Worm (Caenorhabditis elegans) whole organism, L4 larva: ENCODE data around the gene F09F9.5.

ENCODE experiments used
- F10B5.3 ChIP-seq: sonication (generic microtip); optimal IDR thresholded peaks from 2 replicates; lab custom pipeline; 2016; ENCODE audit warnings: mild to moderate bottlenecking, missing genetic modification characterization, missing compliant biosample characterization
- F26F4.8 ChIP-seq: fragments of 200-800 bp; sonication (Bioruptor generic); conservative IDR thresholded peaks from 2 replicates; pipeline ENCODE4 v1.3.6; 2022; ENCODE audit warnings: missing genetic modification characterization, missing compliant biosample characterization
- F37D6.2 ChIP-seq: sonication (generic microtip); optimal IDR thresholded peaks from 2 replicates; lab custom pipeline; 2016; ENCODE audit warnings: mild to moderate bottlenecking, missing genetic modification characterization, missing compliant biosample characterization
- T26A8.4 ChIP-seq: fragments of 200-800 bp; sonication (Bioruptor generic); IDR thresholded peaks from 2 replicates; pipeline ENCODE4 v1.3.6; 2022; ENCODE audit warnings: missing genetic modification characterization, missing compliant biosample characterization
- ZK337.2 ChIP-seq: fragments of 200-800 bp; sonication (Bioruptor generic); IDR thresholded peaks from 2 replicates; pipeline ENCODE4 v1.3.6; 2022; ENCODE audit warnings: missing genetic modification reagents, missing genetic modification characterization, missing compliant biosample characterization
- aha-1 ChIP-seq: fragments of 150-350 bp; peaks from one replicate; lab custom pipeline; 2014; ENCODE audit warnings: missing biosample characterization, missing genetic modification characterization
- aly-2 ChIP-seq: sonication (generic microtip); optimal IDR thresholded peaks from 2 replicates; lab custom pipeline; 2018; ENCODE audit warnings: missing biosample characterization, missing genetic modification characterization
- ceh-28 ChIP-seq: fragments of 150-350 bp; optimal IDR thresholded peaks from 2 replicates; lab custom pipeline; 2014; ENCODE audit warnings: missing biosample characterization, missing genetic modification reagents, missing genetic modification characterization
- ceh-62 ChIP-seq: sonication (generic microtip); optimal IDR thresholded peaks from 2 replicates; lab custom pipeline; 2017; ENCODE audit warnings: missing biosample characterization, missing genetic modification characterization
- cey-2 ChIP-seq: sonication (generic microtip); optimal IDR thresholded peaks from 3 replicates; lab custom pipeline; 2017; ENCODE audit warnings: missing genetic modification characterization, mild to moderate bottlenecking, missing compliant biosample characterization, antibody characterized with exemption, borderline replicate concordance; ENCODE audit not compliant: insufficient read depth
- ctbp-1 ChIP-seq: fragments of 200-800 bp; sonication (Bioruptor generic); IDR thresholded peaks from 2 replicates; pipeline ENCODE4 v1.3.6; 2022; ENCODE audit warnings: missing genetic modification reagents, missing genetic modification characterization, missing compliant biosample characterization
- daf-16 ChIP-seq, 3 experiments: sonication (generic microtip); optimal IDR thresholded peaks; 2 replicates each; lab custom pipeline; 2016 to 2017; ENCODE audit warnings: missing genetic modification characterization in 3 of 3, missing genetic modification reagents in 3 of 3, mild to moderate bottlenecking in 2 of 3, missing compliant biosample characterization in 2 of 3, missing biosample characterization in 1 of 3, moderate library complexity in 1 of 3
- daf-8 ChIP-seq: fragments of 200-800 bp; sonication (Bioruptor generic); IDR thresholded peaks from 2 replicates; pipeline ENCODE4 v1.3.6; 2022; ENCODE audit warnings: missing genetic modification characterization, missing compliant biosample characterization
- egl-27 ChIP-seq: sonication (generic microtip); optimal IDR thresholded peaks from 3 replicates; lab custom pipeline; 2017; ENCODE audit warnings: missing biosample characterization, missing genetic modification reagents, missing genetic modification characterization
- egl-43 ChIP-seq: fragments of 200-800 bp; sonication (Bioruptor generic); IDR thresholded peaks from 2 replicates; pipeline ENCODE4 v1.3.6; 2022; ENCODE audit warnings: missing genetic modification reagents, missing genetic modification characterization, missing compliant biosample characterization
- hif-1 ChIP-seq, 2 experiments: sonication (generic microtip); optimal IDR thresholded peaks; 2 replicates each; lab custom pipeline; 2016 to 2017; ENCODE audit warnings: missing compliant biosample characterization in 2 of 2, missing genetic modification characterization in 2 of 2, missing genetic modification reagents in 2 of 2, missing genotype in 2 of 2, mild to moderate bottlenecking in 1 of 2
- hlh-11 ChIP-seq: fragments of 200-800 bp; sonication (Bioruptor generic); optimal IDR thresholded peaks from 2 replicates; lab custom pipeline; 2018; ENCODE audit warnings: mild to moderate bottlenecking, missing genetic modification characterization, missing compliant biosample characterization
- lim-7 ChIP-seq: fragments of 200-800 bp; sonication (Bioruptor generic); IDR thresholded peaks from 2 replicates; pipeline ENCODE4 v1.3.6; 2022; ENCODE audit warnings: missing genetic modification characterization, missing compliant biosample characterization
- lin-13 ChIP-seq: fragments of 150-350 bp; optimal IDR thresholded peaks from 2 replicates; lab custom pipeline; 2014; ENCODE audit warnings: missing biosample characterization, missing genetic modification reagents, missing genetic modification characterization
- lin-15B ChIP-seq: fragments of 150-350 bp; sonication (generic microtip); optimal IDR thresholded peaks from 3 replicates; lab custom pipeline; 2014; ENCODE audit warnings: missing biosample characterization, missing genetic modification characterization
- lin-29 ChIP-seq: fragments of 200-800 bp; sonication (Bioruptor generic); IDR thresholded peaks from 2 replicates; pipeline ENCODE4 v1.3.6; 2022; ENCODE audit warnings: missing genetic modification reagents, missing genetic modification characterization, missing compliant biosample characterization
- lsy-2 ChIP-seq, 2 experiments: fragments of 150-350 bp in 1 of 2; sonication (generic microtip) in 1 of 2; optimal IDR thresholded peaks; 2 replicates each; lab custom pipeline; 2014 to 2017; ENCODE audit warnings: missing biosample characterization in 2 of 2, missing genetic modification characterization in 2 of 2
- mdt-29 ChIP-seq: fragments of 200-800 bp; sonication (Bioruptor generic); IDR thresholded peaks from 2 replicates; pipeline ENCODE4 v1.3.6; 2022; ENCODE audit warnings: missing genetic modification reagents, missing genetic modification characterization, missing compliant biosample characterization
- mep-1 ChIP-seq: fragments of 150-350 bp; sonication (generic microtip); optimal IDR thresholded peaks from 3 replicates; lab custom pipeline; 2014; ENCODE audit warnings: missing biosample characterization, missing genetic modification characterization
- mxl-3 ChIP-seq: fragments of 200-800 bp; sonication (Bioruptor generic); optimal IDR thresholded peaks from 2 replicates; lab custom pipeline; 2018; ENCODE audit warnings: mild to moderate bottlenecking, missing genetic modification characterization, missing compliant biosample characterization
- nhr-10 ChIP-seq: fragments of 150-350 bp; optimal IDR thresholded peaks from 2 replicates; lab custom pipeline; 2014; ENCODE audit warnings: missing biosample characterization, missing genetic modification characterization
- nhr-11 ChIP-seq: fragments of 150-350 bp; optimal IDR thresholded peaks from 2 replicates; lab custom pipeline; 2014; ENCODE audit warnings: missing biosample characterization, missing genetic modification characterization
- nhr-28 ChIP-seq: fragments of 150-350 bp; optimal IDR thresholded peaks from 2 replicates; lab custom pipeline; 2014; ENCODE audit warnings: missing biosample characterization, missing genetic modification characterization
- nhr-41 ChIP-seq: fragments of 200-800 bp; sonication (Bioruptor generic); IDR thresholded peaks from 2 replicates; pipeline ENCODE4 v1.3.6; 2022; ENCODE audit warnings: missing genetic modification reagents, missing genetic modification characterization, missing compliant biosample characterization
- nhr-48 ChIP-seq: sonication (generic microtip); optimal IDR thresholded peaks from 2 replicates; lab custom pipeline; 2016; ENCODE audit warnings: mild to moderate bottlenecking, missing genetic modification characterization, missing compliant biosample characterization
- nhr-76 ChIP-seq: fragments of 150-350 bp; optimal IDR thresholded peaks from 2 replicates; lab custom pipeline; 2014; ENCODE audit warnings: missing biosample characterization, missing genetic modification characterization
- saeg-2 ChIP-seq: fragments of 200-800 bp; sonication (Bioruptor generic); IDR thresholded peaks from 2 replicates; pipeline ENCODE4 v1.3.6; 2022; ENCODE audit warnings: missing genetic modification reagents, missing genetic modification characterization, missing compliant biosample characterization
- snpc-1.2 ChIP-seq: fragments of 200-800 bp; sonication (Bioruptor generic); IDR thresholded peaks from 2 replicates; pipeline ENCODE4 v1.3.6; 2022; ENCODE audit warnings: missing genetic modification reagents, missing genetic modification characterization, missing compliant biosample characterization
- spr-1 ChIP-seq: sonication (generic microtip); optimal IDR thresholded peaks from 2 replicates; lab custom pipeline; 2016; ENCODE audit warnings: mild to moderate bottlenecking, missing genetic modification characterization, missing compliant biosample characterization
- tag-97 ChIP-seq: fragments of 200-800 bp; sonication (Bioruptor generic); IDR thresholded peaks from 2 replicates; pipeline ENCODE4 v1.3.6; 2022; ENCODE audit warnings: missing genetic modification characterization, missing compliant biosample characterization
- tra-1 ChIP-seq: fragments of 200-800 bp; sonication (Bioruptor generic); IDR thresholded peaks from 2 replicates; pipeline ENCODE4 v1.3.6; 2022; ENCODE audit warnings: missing genetic modification reagents, missing genetic modification characterization, missing compliant biosample characterization
- unc-130 ChIP-seq: sonication (generic microtip); optimal IDR thresholded peaks from 2 replicates; lab custom pipeline; 2016; ENCODE audit warnings: missing genetic modification reagents, missing genetic modification characterization, missing compliant biosample characterization
- vab-7 ChIP-seq: fragments of 200-800 bp; sonication (Bioruptor generic); IDR thresholded peaks from 2 replicates; pipeline ENCODE4 v1.3.6; 2022; ENCODE audit warnings: missing genetic modification reagents, missing genetic modification characterization, missing compliant biosample characterization
- zag-1 ChIP-seq: fragments of 150-350 bp; optimal IDR thresholded peaks from 2 replicates; lab custom pipeline; 2014; ENCODE audit warnings: missing biosample characterization, missing genetic modification characterization
- zfp-2 ChIP-seq: sonication (generic microtip); optimal IDR thresholded peaks from 2 replicates; lab custom pipeline; 2016; ENCODE audit warnings: mild to moderate bottlenecking, missing genetic modification characterization, missing compliant biosample characterization
- zip-2 ChIP-seq: fragments of 150-350 bp; optimal IDR thresholded peaks from 2 replicates; lab custom pipeline; 2014; ENCODE audit warnings: missing biosample characterization, missing genetic modification characterization

F09F9.5 gene

DNA sequence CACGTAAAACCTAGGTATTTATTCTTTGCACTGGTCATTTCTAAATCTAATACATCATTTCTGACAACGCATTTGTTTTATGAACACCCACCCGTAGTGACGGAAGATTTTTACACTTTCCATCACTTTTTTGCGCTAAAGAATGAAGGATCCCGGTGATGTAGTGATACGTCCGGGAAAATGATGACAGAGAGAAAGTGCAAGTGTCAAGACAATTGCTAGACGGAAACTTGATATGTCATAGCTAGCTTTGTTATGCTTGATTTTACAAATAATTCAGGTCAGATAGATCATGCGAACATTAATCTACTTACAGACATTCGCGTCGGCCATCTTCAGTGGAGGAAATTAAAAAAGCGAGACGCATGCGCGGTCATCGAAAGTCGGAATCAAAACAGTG is 7.8 kb upstream of the F09F9.5 start (continued):
- TF ChIP-seq saeg-2 (no peak), aha-1 (tag; lab: Kevin White, UChicago) (peak; percentile 57), snpc-1.2 (GFP tag; lab: Robert Waterston, UW) (no peak), ctbp-1 (GFP tag; lab: Robert Waterston, UW) (no peak), lsy-2 (tag; optimal IDR thresholded peaks at IDR 0.05; lab: Kevin White, UChicago) (no peak), nhr-10 (tag; lab: Kevin White, UChicago) (no peak), zag-1 (tag; lab: Kevin White, UChicago) (no peak), F26F4.8 (GFP tag; lab: Robert Waterston, UW) (no peak), F10B5.3 (tag; lab: Kevin White, UChicago) (no peak), egl-27 (tag; lab: Kevin White, UChicago) (no peak), ZK337.2 (no peak), ceh-62 (tag; lab: Kevin White, UChicago) (no peak), lin-29 (GFP tag; lab: Robert Waterston, UW) (no peak)

DNA sequence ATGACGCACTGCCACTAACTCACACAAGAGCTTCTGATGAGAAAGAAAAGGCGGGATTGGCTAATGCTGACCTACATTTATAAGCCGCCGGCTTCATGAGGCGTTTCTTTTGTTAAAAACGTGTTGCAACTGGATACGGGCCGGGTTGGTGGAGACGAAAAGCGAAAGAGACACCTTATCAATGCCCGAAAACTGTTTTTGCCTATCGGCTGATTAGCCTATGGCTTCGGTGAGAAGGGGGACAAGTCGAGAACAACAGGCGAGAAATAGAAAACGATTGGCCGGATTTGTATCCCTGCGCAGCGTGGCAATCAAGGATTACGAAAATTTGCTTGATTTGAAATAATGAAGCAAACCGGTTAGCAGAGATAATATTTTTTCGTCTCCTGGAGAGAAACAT is 6.3 kb upstream of the F09F9.5 start, which contains the start of gene F09F9.2:
TSS of gene F09F9.2 (minus strand) at position 25 of the 400 bp plus-strand sequence.
- no peak for TF ChIP-seq unc-130 (GFP tag; lab: Kevin White, UChicago)
- TF ChIP-seq zip-2 = no peak
- no peak for TF ChIP-seq F37D6.2 (tag; lab: Kevin White, UChicago)
- no peak for TF ChIP-seq ceh-28
- no peak for TF ChIP-seq ZK337.2
- TF ChIP-seq hlh-11 (tag; lab: Kevin White, UChicago) = peak; percentile 33
- TF ChIP-seq mxl-3 (GFP tag; lab: Kevin White, UChicago) = peak; percentile 37
- TF ChIP-seq vab-7 = no peak
- no peak for TF ChIP-seq nhr-11

- TF ChIP-seq nhr-48 (tag; lab: Kevin White, UChicago) = no peak
- no peak for TF ChIP-seq egl-27 (tag; lab: Kevin White, UChicago)
- TF ChIP-seq ZK337.2 = no peak
Measured at ce11 chrX:4115026-4115425, 2.7 kb upstream of the F09F9.5 start, which contains the start of gene F09F9.1. Gene F09F9.1, plus strand, starts transcription at chrX:4115326.

DNA sequence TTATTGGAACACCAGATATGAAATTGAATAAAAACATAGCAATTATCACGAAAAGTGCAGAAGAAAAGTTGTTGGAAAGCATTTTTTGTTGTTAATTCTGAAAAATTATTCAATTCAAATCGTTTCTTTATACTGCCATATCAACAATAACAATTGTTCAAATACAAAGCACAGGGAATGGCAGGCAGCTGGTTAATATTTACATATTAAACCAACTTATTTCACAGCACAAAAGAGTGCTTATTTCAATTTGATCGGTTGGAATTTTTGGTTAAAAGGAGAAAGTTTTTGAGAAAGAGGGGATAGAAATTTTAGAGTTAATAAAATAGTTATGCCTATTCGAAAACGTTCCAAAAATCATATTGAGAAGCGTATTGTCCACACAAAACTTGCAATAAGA is 3.2 kb downstream of the F09F9.5 start, which contains the start of gene F09F9.3:
TSS of gene F09F9.3 (minus strand) at position 101 of the 400 bp plus-strand sequence.
- TF ChIP-seq aly-2 (tag; lab: Kevin White, UChicago) (no peak), spr-1 (tag; lab: Kevin White, UChicago) (no peak), lin-13 (GFP tag; lab: Kevin White, UChicago) (no peak), tra-1 (no peak), nhr-28 (tag; lab: Kevin White, UChicago) (no peak), daf-16 (GFP tag; optimal IDR thresholded peaks at IDR 0.05; lab: Kevin White, UChicago) (no peak), daf-16 (tag; optimal IDR thresholded peaks at IDR 0.05; lab: Kevin White, UChicago) (no peak), daf-8 (GFP tag; lab: Robert Waterston, UW) (no peak), egl-43 (GFP tag; lab: Robert Waterston, UW) (no peak), hif-1 (tag; optimal IDR thresholded peaks at IDR 0.05; lab: Kevin White, UChicago) (no peak), nhr-41 (no peak), tag-97 (GFP tag; lab: Robert Waterston, UW) (no peak), T26A8.4 (no peak)

- TF ChIP-seq daf-16 (GFP tag; optimal IDR thresholded peaks at IDR 0.05; lab: Kevin White, UChicago) = no peak
- no peak for TF ChIP-seq daf-16 (tag; optimal IDR thresholded peaks at IDR 0.05; lab: Kevin White, UChicago)
- no peak for TF ChIP-seq zfp-2 (tag; lab: Kevin White, UChicago)
- no peak for TF ChIP-seq lin-15B (tag; lab: Kevin White, UChicago)
- TF ChIP-seq nhr-76 (tag; lab: Kevin White, UChicago) = no peak
- no peak for TF ChIP-seq mdt-29 (GFP tag; lab: Robert Waterston, UW)
- no peak for TF ChIP-seq cey-2 (tag; lab: Kevin White, UChicago)
- TF ChIP-seq mep-1 (tag; lab: Kevin White, UChicago) = no peak
- no peak for TF ChIP-seq lim-7 (GFP tag; lab: Robert Waterston, UW)
- no peak for TF ChIP-seq ceh-28
Measured at ce11 chrX:4123368-4123767, 5.6 kb downstream of the F09F9.5 start.
